Worm (Caenorhabditis elegans): ENCODE results near the gene C40C9.3.

DNA sequence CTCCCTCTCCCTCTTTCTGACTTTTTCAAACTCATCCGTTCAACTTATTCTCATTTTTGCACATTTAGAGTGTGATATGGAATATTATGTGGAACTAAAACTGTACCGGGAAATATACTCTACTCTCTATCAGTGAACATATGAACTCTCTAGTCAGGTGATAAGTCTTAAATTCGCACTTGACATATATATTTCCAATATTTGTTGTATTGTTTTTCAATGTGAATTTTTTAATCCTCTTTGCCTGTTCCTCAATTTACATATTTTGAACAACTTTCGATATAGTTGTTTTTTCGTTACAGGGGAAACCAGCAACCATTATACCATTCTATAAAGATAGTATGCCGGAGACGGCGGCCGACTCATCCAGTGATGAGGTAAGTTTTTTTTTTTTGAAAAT, 12.8 kb downstream of the C40C9.3 start, which contains the start of gene C04A11.1:
- no peak for TF ChIP-seq tbx-11 (GFP tag; IDR thresholded peaks at IDR 0.05)
- TF ChIP-seq hmg-4 (GFP tag; optimal IDR thresholded peaks at IDR 0.05): no peak
- no peak for TF ChIP-seq sea-1 (GFP tag; conservative IDR thresholded peaks at IDR 0.05)
- TF ChIP-seq ama-1 (optimal IDR thresholded peaks at IDR 0.05): no peak
- no peak for TF ChIP-seq tra-4 (tag; optimal IDR thresholded peaks at IDR 0.05)
- TF ChIP-seq hmbx-1 (tag; optimal IDR thresholded peaks at IDR 0.05): no peak
- no peak for TF ChIP-seq B0310.2 (tag; optimal IDR thresholded peaks at IDR 0.05)
- no peak for TF ChIP-seq flt-1 (GFP tag; IDR thresholded peaks at IDR 0.05)
- TF ChIP-seq pes-1 (GFP tag; IDR thresholded peaks at IDR 0.05): no peak
- TF ChIP-seq scrt-1 (GFP tag; IDR thresholded peaks at IDR 0.05): no peak
- no peak for TF ChIP-seq F13C5.2 (tag; optimal IDR thresholded peaks at IDR 0.05)
- TF ChIP-seq ceh-36 (tag; optimal IDR thresholded peaks at IDR 0.05): no peak

Measured in whole organism, early embryonic.